Fruit fly (Drosophila melanogaster) whole organism, embryonic: ENCODE measurements around the gene CG34117.

Experiments
- ATbp ChIP-seq: fragments of 200-800 bp; sonication (Bioruptor generic); optimal IDR thresholded peaks from 2 replicates; lab custom pipeline; 2017; ENCODE audit warnings: missing biosample characterization, mild to moderate bottlenecking, missing genetic modification characterization, missing genetic modification reagents
- Atf6 ChIP-seq: fragments of 200-800 bp; sonication (Bioruptor generic); IDR thresholded peaks from 2 replicates; pipeline ENCODE4 v1.3.6; 2022; ENCODE audit warnings: missing biosample characterization, missing genetic modification characterization
- CG10267 ChIP-seq: fragments of 200-800 bp; sonication (Bioruptor generic); optimal IDR thresholded peaks from 2 replicates; lab custom pipeline; 2018; ENCODE audit warnings: missing biosample characterization, mild to moderate bottlenecking, missing genetic modification characterization, moderate library complexity
- CG10543 ChIP-seq: fragments of 200-800 bp; sonication (Bioruptor generic); optimal IDR thresholded peaks from 3 replicates; lab custom pipeline; 2017; ENCODE audit warnings: missing biosample characterization, mild to moderate bottlenecking, missing genetic modification characterization, moderate library complexity
- CG12104 ChIP-seq: fragments of 200-800 bp; sonication (Bioruptor generic); optimal IDR thresholded peaks from 3 replicates; lab custom pipeline; 2016; ENCODE audit warnings: missing biosample characterization, missing genetic modification characterization
- CG12744 ChIP-seq: fragments of 200-800 bp; sonication (Bioruptor generic); optimal IDR thresholded peaks from 2 replicates; lab custom pipeline; 2016; ENCODE audit warnings: missing biosample characterization, missing genetic modification characterization
- CG16815 ChIP-seq: fragments of 200-800 bp; sonication (Bioruptor generic); optimal IDR thresholded peaks from 3 replicates; lab custom pipeline; 2017; ENCODE audit warnings: missing biosample characterization, mild to moderate bottlenecking, missing genetic modification characterization
- CG17359 ChIP-seq: fragments of 200-800 bp; sonication (Bioruptor generic); optimal IDR thresholded peaks from 3 replicates; lab custom pipeline; 2018; ENCODE audit warnings: missing biosample characterization, mild to moderate bottlenecking, missing genetic modification characterization, moderate library complexity
- CG17829 ChIP-seq: fragments of 200-800 bp; optimal IDR thresholded peaks from 2 replicates; lab custom pipeline; 2019; ENCODE audit warnings: missing biosample characterization, mild to moderate bottlenecking, missing genetic modification characterization, moderate library complexity
- CG18599 ChIP-seq: fragments of 200-800 bp; sonication (Bioruptor generic); optimal IDR thresholded peaks from 3 replicates; lab custom pipeline; 2017; ENCODE audit warnings: missing biosample characterization, missing genetic modification characterization, mild to moderate bottlenecking, moderate library complexity, missing genetic modification reagents
- CG2199 ChIP-seq: fragments of 200-800 bp; sonication (Bioruptor generic); IDR thresholded peaks from 3 replicates; pipeline ENCODE4 v1.3.6; 2022; ENCODE audit warnings: missing biosample characterization, missing genetic modification characterization
- CG30020 ChIP-seq: fragments of 200-800 bp; optimal IDR thresholded peaks from 2 replicates; lab custom pipeline; 2019; ENCODE audit warnings: missing biosample characterization, mild to moderate bottlenecking, missing genetic modification characterization, moderate library complexity
- CG34224 ChIP-seq: fragments of 200-800 bp; sonication (Bioruptor generic); IDR thresholded peaks from 3 replicates; pipeline ENCODE4 v1.3.6; 2022; ENCODE audit warnings: missing biosample characterization, missing genetic modification characterization; ENCODE audit not compliant: partially characterized antibody
- CG34422 ChIP-seq: fragments of 200-800 bp; sonication (Bioruptor generic); IDR thresholded peaks from 3 replicates; pipeline ENCODE4 v1.3.6; 2022; ENCODE audit warnings: missing biosample characterization, missing genetic modification characterization
- CG6175 ChIP-seq: fragments of 200-800 bp; sonication (Bioruptor generic); IDR thresholded peaks from 3 replicates; pipeline ENCODE4 v1.3.6; 2022; ENCODE audit warnings: missing biosample characterization, missing genetic modification characterization
- CG6689 ChIP-seq: fragments of 200-800 bp; sonication (Bioruptor generic); IDR thresholded peaks from 2 replicates; pipeline ENCODE4 v1.3.6; 2022; ENCODE audit warnings: missing biosample characterization, missing genetic modification characterization
- CG8388 ChIP-seq: fragments of 200-800 bp; sonication (Bioruptor generic); optimal IDR thresholded peaks from 2 replicates; lab custom pipeline; 2019; ENCODE audit warnings: missing biosample characterization, mild to moderate bottlenecking, missing genetic modification characterization, moderate library complexity
- CG9932 ChIP-seq: fragments of 200-800 bp; sonication (Bioruptor generic); IDR thresholded peaks from 2 replicates; pipeline ENCODE4 v1.3.6; 2022; ENCODE audit warnings: missing biosample characterization, missing genetic modification characterization
- CoRest ChIP-seq: fragments of 200-800 bp; sonication (Bioruptor generic); optimal IDR thresholded peaks from 3 replicates; lab custom pipeline; 2018; ENCODE audit warnings: missing biosample characterization, mild to moderate bottlenecking, missing genetic modification characterization, moderate library complexity
- D ChIP-seq, 2 experiments: fragments of 200-800 bp in 1 of 2; fragments of >200 bp in 1 of 2; sonication (Bioruptor generic) in 1 of 2; optimal IDR thresholded peaks; 2 replicates in 1 of 2; 3 replicates in 1 of 2; lab custom pipeline; 2017; ENCODE audit warnings: mild to moderate bottlenecking in 1 of 2, missing biosample characterization in 1 of 2, missing genetic modification characterization in 1 of 2, missing genetic modification reagents in 1 of 2
- H15 ChIP-seq: fragments of 200-800 bp; sonication (Bioruptor generic); IDR thresholded peaks from 3 replicates; pipeline ENCODE4 v1.3.6; 2022; ENCODE audit warnings: missing biosample characterization, missing genetic modification characterization
- HHEX ChIP-seq: fragments of 200-800 bp; sonication (Bioruptor generic); optimal IDR thresholded peaks from 3 replicates; lab custom pipeline; 2017; ENCODE audit warnings: missing biosample characterization, mild to moderate bottlenecking, missing genetic modification characterization, missing genetic modification reagents
- Hey ChIP-seq: fragments of 200-800 bp; sonication (Bioruptor generic); optimal IDR thresholded peaks from 3 replicates; lab custom pipeline; 2018; ENCODE audit warnings: missing biosample characterization, mild to moderate bottlenecking, missing genetic modification characterization
- Hr39 ChIP-seq: fragments of >200 bp; optimal IDR thresholded peaks from 2 replicates; lab custom pipeline; 2017
- Kr ChIP-seq: fragments of 200-800 bp; sonication (Bioruptor generic); optimal IDR thresholded peaks from 2 replicates; lab custom pipeline; 2017; ENCODE audit warnings: missing biosample characterization, mild to moderate bottlenecking, missing genetic modification characterization
- NC2β ChIP-seq: fragments of 200-800 bp; sonication (Bioruptor generic); optimal IDR thresholded peaks from 2 replicates; lab custom pipeline; 2016; ENCODE audit warnings: missing biosample characterization, missing genetic modification characterization
- Nf-YB ChIP-seq: fragments of 200-800 bp; sonication (Bioruptor generic); optimal IDR thresholded peaks from 3 replicates; lab custom pipeline; 2019; ENCODE audit warnings: missing biosample characterization, mild to moderate bottlenecking, missing genetic modification characterization, moderate library complexity
- NfI ChIP-seq: fragments of 200-800 bp; sonication (Bioruptor generic); optimal IDR thresholded peaks from 3 replicates; lab custom pipeline; 2018; ENCODE audit warnings: missing biosample characterization, mild to moderate bottlenecking, missing genetic modification characterization, moderate library complexity
- Oli ChIP-seq: fragments of 200-800 bp; sonication (Bioruptor generic); optimal IDR thresholded peaks from 2 replicates; lab custom pipeline; 2018; ENCODE audit warnings: missing biosample characterization, mild to moderate bottlenecking, missing genetic modification characterization, moderate library complexity
- PHDP ChIP-seq: fragments of 200-800 bp; sonication (Bioruptor generic); optimal IDR thresholded peaks from 3 replicates; lab custom pipeline; 2018; ENCODE audit warnings: missing biosample characterization, mild to moderate bottlenecking, missing genetic modification characterization, moderate library complexity
- amos ChIP-seq: fragments of 200-800 bp; sonication (Bioruptor generic); IDR thresholded peaks from 2 replicates; pipeline ENCODE4 v1.3.6; 2022; ENCODE audit warnings: missing biosample characterization, missing genetic modification characterization; ENCODE audit not compliant: partially characterized antibody
- dpn ChIP-seq, 2 experiments: fragments of 200-800 bp; sonication (Bioruptor generic); optimal IDR thresholded peaks; 3 replicates each; lab custom pipeline; 2016; ENCODE audit warnings: missing biosample characterization in 2 of 2, missing genetic modification characterization in 2 of 2
- gcm ChIP-seq: fragments of 200-800 bp; sonication (Bioruptor generic); optimal IDR thresholded peaks from 2 replicates; lab custom pipeline; 2019; ENCODE audit warnings: missing biosample characterization, mild to moderate bottlenecking, missing genetic modification characterization, moderate library complexity
- gem ChIP-seq: fragments of 200-800 bp; sonication (Bioruptor generic); optimal IDR thresholded peaks from 2 replicates; lab custom pipeline; 2019; ENCODE audit warnings: missing biosample characterization, mild to moderate bottlenecking, missing genetic modification characterization, moderate library complexity
- ind ChIP-seq: fragments of 200-800 bp; sonication (Bioruptor generic); optimal IDR thresholded peaks from 3 replicates; lab custom pipeline; 2016; ENCODE audit warnings: missing biosample characterization, missing genetic modification characterization
- jumu ChIP-seq: fragments of 200-800 bp; sonication (Bioruptor generic); optimal IDR thresholded peaks from 3 replicates; lab custom pipeline; 2016; ENCODE audit warnings: missing biosample characterization, missing genetic modification characterization
- kni ChIP-seq: fragments of 200-800 bp; sonication (Bioruptor generic); optimal IDR thresholded peaks from 3 replicates; lab custom pipeline; 2017; ENCODE audit warnings: mild to moderate bottlenecking, missing biosample characterization, missing genetic modification reagents, missing genetic modification characterization
- lbe ChIP-seq: fragments of 200-800 bp; sonication (Bioruptor generic); optimal IDR thresholded peaks from 2 replicates; lab custom pipeline; 2016; ENCODE audit warnings: missing biosample characterization, mild to moderate bottlenecking, missing genetic modification characterization
- luna ChIP-seq: fragments of 200-800 bp; sonication (Bioruptor generic); optimal IDR thresholded peaks from 2 replicates; lab custom pipeline; 2016; ENCODE audit warnings: missing biosample characterization, missing genetic modification characterization
- maf-S ChIP-seq: fragments of 200-800 bp; sonication (Bioruptor generic); optimal IDR thresholded peaks from 2 replicates; lab custom pipeline; 2016; ENCODE audit warnings: missing biosample characterization, missing genetic modification characterization
- nerfin-2 ChIP-seq: fragments of 200-800 bp; sonication (Bioruptor generic); IDR thresholded peaks from 2 replicates; pipeline ENCODE4 v1.3.6; 2022; ENCODE audit warnings: missing biosample characterization, missing genetic modification characterization; ENCODE audit not compliant: partially characterized antibody
- nmo ChIP-seq: fragments of 200-800 bp; sonication (Bioruptor generic); optimal IDR thresholded peaks from 2 replicates; lab custom pipeline; 2018; ENCODE audit warnings: missing biosample characterization, mild to moderate bottlenecking, missing genetic modification characterization, moderate library complexity
- org-1 ChIP-seq: fragments of 200-800 bp; sonication (Bioruptor generic); optimal IDR thresholded peaks from 2 replicates; lab custom pipeline; 2017; ENCODE audit warnings: missing biosample characterization, missing genetic modification characterization
- ranshi ChIP-seq: fragments of 200-800 bp; sonication (Bioruptor generic); IDR thresholded peaks from 2 replicates; pipeline ENCODE4 v1.3.6; 2022; ENCODE audit warnings: missing biosample characterization, missing genetic modification characterization
- salm ChIP-seq: fragments of 200-800 bp; sonication (Bioruptor generic); optimal IDR thresholded peaks from 2 replicates; lab custom pipeline; 2018; ENCODE audit warnings: missing biosample characterization, mild to moderate bottlenecking, missing genetic modification characterization
- sens ChIP-seq: fragments of 200-800 bp; sonication (Bioruptor generic); peaks from one replicate; lab custom pipeline; 2016; ENCODE audit warnings: missing biosample characterization, missing genetic modification characterization
- tll ChIP-seq, 2 experiments: fragments of 200-800 bp in 1 of 2; fragments of >200 bp in 1 of 2; sonication (Bioruptor generic) in 1 of 2; optimal IDR thresholded peaks; 2 replicates each; lab custom pipeline; 2017 to 2019; ENCODE audit warnings: missing biosample characterization in 2 of 2, missing genetic modification characterization in 2 of 2, mild to moderate bottlenecking in 1 of 2, moderate library complexity in 1 of 2
- usp ChIP-seq: fragments of >200 bp; optimal IDR thresholded peaks from 2 replicates; lab custom pipeline; 2017; ENCODE audit warnings: missing biosample characterization, missing genetic modification characterization

CG34117 gene

dm6 chr3R:9378644-9379411, 21.0 kb downstream of the CG34117 start (continued):
- TF ChIP-seq CG12744: no peak
- no peak for TF ChIP-seq NC2β
- TF ChIP-seq CoRest: peak; percentile 62
- TF ChIP-seq gem (tag; lab: Kevin White, UChicago): peak; percentile 83
- TF ChIP-seq gcm (GFP tag; lab: Kevin White, UChicago): peak; percentile 76
- peak; percentile 51 for TF ChIP-seq Nf-YB
- peak in 1 of 2 experiments; percentile 20 for TF ChIP-seq dpn (GFP tag; optimal IDR thresholded peaks at IDR 0.05; lab: Kevin White, UChicago)
- TF ChIP-seq NfI (GFP tag; lab: Kevin White, UChicago): no peak
- peak; percentile 62 for TF ChIP-seq Oli (tag; lab: Kevin White, UChicago)
- TF ChIP-seq tll (GFP tag; optimal IDR thresholded peaks at IDR 0.05; lab: Kevin White, UChicago): peak in 1 of 2 experiments; percentile 81
- peak; percentile 61 for TF ChIP-seq CG6689 (GFP tag; lab: Robert Waterston, UW)
- TF ChIP-seq Hey (tag; lab: Kevin White, UChicago): no peak
- TF ChIP-seq ranshi: peak; percentile 32; the same call in 1 of the 2 replicates
- no peak for TF ChIP-seq usp
- TF ChIP-seq CG34422 (GFP tag; lab: Robert Waterston, UW): no peak
- no peak for TF ChIP-seq nerfin-2 (GFP tag; lab: Robert Waterston, UW)
- TF ChIP-seq CG10267: peak; percentile 86
- no peak for TF ChIP-seq Atf6 (GFP tag; lab: Robert Waterston, UW)
- peak; percentile 84 for TF ChIP-seq lbe (GFP tag; lab: Kevin White, UChicago)
- TF ChIP-seq CG17829: peak; percentile 85
- TF ChIP-seq maf-S: no peak
- peak; percentile 16 for TF ChIP-seq PHDP (tag; lab: Kevin White, UChicago)
- no peak for TF ChIP-seq D (optimal IDR thresholded peaks at IDR 0.05; lab: Kevin White, UChicago)
- TF ChIP-seq D (GFP tag; optimal IDR thresholded peaks at IDR 0.05; lab: Kevin White, UChicago): peak; percentile 74
- no peak for TF ChIP-seq amos
- peak; percentile 79 for TF ChIP-seq nmo (GFP tag; lab: Kevin White, UChicago)
- TF ChIP-seq CG16815 (GFP tag; lab: Kevin White, UChicago): peak; percentile 67
- TF ChIP-seq kni (GFP tag; lab: Kevin White, UChicago): peak; percentile 90
- TF ChIP-seq ind (GFP tag; lab: Kevin White, UChicago): no peak
- TF ChIP-seq salm (tag; lab: Kevin White, UChicago): peak; percentile 4
- no peak for TF ChIP-seq CG6175 (GFP tag; lab: Robert Waterston, UW)
- TF ChIP-seq CG34224: no peak
- peak; percentile 27 for TF ChIP-seq CG30020
- peak; percentile 97 for TF ChIP-seq sens (GFP tag; lab: Kevin White, UChicago)
- peak; percentile 87 for TF ChIP-seq Kr
- TF ChIP-seq H15: no peak
- no peak for TF ChIP-seq org-1 (GFP tag; lab: Kevin White, UChicago)
- TF ChIP-seq CG8388 (GFP tag; lab: Kevin White, UChicago): peak; percentile 61
- TF ChIP-seq CG17359: peak; percentile 5
- TF ChIP-seq CG2199 (GFP tag; lab: Robert Waterston, UW): no peak
- no peak for TF ChIP-seq Hr39 (lab: Kevin White, UChicago)
- TF ChIP-seq CG10543: peak; percentile 6
- no peak for TF ChIP-seq jumu
- TF ChIP-seq HHEX (GFP tag; lab: Kevin White, UChicago): peak; percentile 25
- no peak for TF ChIP-seq luna (GFP tag; lab: Kevin White, UChicago)
- TF ChIP-seq CG9932 (GFP tag; lab: Robert Waterston, UW): no peak
- TF ChIP-seq CG12104 (GFP tag; lab: Kevin White, UChicago): peak; percentile 27
- TF ChIP-seq CG18599 (GFP tag; lab: Kevin White, UChicago): peak; percentile 34
- TF ChIP-seq ATbp: peak; percentile 46
